Worm (Caenorhabditis elegans) whole organism, dauer: ENCODE results near the gene slc-25A32.

Source experiments
- unc-62 ChIP-seq: sonication (generic microtip); optimal IDR thresholded peaks from 2 replicates; lab custom pipeline; 2017; ENCODE audit warnings: missing biosample characterization, missing genetic modification reagents, missing genetic modification characterization

The slc-25A32 gene

DNA sequence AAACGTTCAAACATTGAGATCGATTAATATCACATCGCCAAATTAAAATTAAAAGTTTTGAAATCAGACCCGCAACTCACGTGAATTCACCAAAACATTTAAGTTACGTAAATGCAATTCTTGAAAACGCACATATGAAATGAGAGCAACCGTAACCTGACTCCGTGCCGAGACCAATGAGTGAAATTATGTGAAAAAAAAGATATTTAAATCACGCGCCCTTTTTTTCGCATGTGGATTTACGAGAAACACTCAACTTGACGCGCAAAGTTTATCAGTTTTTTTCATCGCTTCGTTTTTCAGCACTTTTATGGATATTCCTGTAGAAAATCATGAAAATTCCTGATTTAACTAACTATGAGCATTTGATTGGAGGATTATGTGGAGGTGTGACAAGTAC is at the start of gene slc-25A32, which contains the start of gene gei-14:
slc-25A32 (plus strand) TSS at position 242 of the 400 bp plus-strand sequence.
gei-14 (minus strand) TSS at position 175 of the 400 bp plus-strand sequence.
- no peak for TF ChIP-seq unc-62 (GFP tag; lab: Kevin White, UChicago)

DNA sequence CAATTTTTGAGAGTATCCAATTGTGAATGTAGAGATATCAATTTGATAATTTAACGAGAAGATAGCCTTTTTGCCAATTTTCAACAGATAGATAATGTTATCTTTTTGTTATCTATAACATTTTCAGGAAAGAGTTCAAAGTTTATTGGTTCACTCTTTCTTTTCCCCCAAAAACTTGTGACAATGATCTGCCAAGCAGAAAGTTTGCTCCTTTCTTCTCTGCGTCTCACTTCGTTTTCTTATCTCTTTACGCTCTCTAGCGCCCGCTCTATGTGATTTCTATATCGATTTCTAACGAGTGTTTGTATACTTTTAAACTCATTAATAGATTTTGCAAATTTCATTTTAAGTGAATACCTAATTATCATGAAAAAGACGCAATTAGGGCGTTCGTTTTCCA is 49.6 kb upstream of the slc-25A32 start:
- TF ChIP-seq unc-62 (GFP tag; lab: Kevin White, UChicago) = no peak

DNA sequence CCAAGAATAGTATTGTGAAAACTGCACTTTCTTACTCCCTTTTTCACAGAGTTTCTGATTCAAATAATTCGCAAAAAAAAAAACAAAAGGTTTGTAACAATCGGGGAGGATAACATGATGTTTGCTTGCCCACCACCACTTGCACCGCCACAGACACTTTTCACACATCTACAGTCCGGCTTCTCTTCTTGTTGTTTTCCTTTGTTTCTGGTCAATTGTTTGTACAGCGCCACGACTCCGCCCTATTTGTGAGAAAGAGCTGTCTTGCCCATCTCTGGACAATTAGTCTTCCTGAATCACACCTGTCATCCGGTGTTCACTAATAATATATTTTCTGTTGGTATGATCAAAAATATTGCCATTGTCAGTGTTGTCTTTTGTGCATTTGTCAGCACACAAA is 45.1 kb upstream of the slc-25A32 start, which contains the start of gene M110.9:
M110.9 (plus strand) TSS at position 301 of the 400 bp plus-strand sequence.
- no peak for TF ChIP-seq unc-62 (GFP tag; lab: Kevin White, UChicago)

DNA sequence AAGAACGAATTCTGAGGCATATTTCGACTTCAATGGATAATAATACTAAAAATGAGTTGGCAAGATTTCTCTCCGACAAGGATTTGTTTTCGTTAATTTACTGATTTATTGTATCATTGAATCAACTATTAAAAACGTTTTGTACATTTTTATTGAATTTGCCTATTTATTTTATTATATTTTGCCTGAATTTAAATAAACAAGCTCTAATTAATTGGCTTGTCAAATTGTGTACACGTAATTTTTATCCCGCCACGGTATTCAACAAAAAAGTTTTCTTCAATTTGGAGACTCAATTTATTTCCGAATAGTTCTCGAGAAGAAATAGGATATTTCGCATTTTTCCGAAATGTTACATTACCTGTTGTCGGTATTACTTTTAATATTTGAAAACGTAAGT is 43.6 kb upstream of the slc-25A32 start, which contains the start of gene M110.7:
M110.7 (plus strand) TSS at position 301 of the 400 bp plus-strand sequence.
- no peak for TF ChIP-seq unc-62 (GFP tag; lab: Kevin White, UChicago)

DNA sequence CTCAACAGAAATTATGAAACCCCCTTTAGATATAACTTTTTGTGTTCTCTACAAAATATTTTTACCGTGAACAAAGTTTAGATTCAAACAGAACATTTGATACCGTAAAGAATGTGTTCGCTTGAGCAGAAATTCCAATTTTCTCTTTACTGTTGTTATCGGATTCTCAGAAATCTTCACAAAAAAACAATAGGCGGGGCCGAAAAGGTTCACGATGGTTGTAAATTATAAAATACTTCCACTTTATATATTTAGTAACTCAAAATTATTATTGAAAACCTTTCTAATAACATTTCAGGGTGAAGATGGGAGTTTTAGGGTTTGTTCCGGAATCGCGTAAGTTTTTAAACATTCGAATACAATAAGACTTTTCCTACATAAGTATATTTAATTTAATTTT is 37.9 kb upstream of the slc-25A32 start, which contains the start of gene nlp-5:
nlp-5 (plus strand) TSS at position 301 of the 400 bp plus-strand sequence.
- no peak for TF ChIP-seq unc-62 (GFP tag; lab: Kevin White, UChicago)

DNA sequence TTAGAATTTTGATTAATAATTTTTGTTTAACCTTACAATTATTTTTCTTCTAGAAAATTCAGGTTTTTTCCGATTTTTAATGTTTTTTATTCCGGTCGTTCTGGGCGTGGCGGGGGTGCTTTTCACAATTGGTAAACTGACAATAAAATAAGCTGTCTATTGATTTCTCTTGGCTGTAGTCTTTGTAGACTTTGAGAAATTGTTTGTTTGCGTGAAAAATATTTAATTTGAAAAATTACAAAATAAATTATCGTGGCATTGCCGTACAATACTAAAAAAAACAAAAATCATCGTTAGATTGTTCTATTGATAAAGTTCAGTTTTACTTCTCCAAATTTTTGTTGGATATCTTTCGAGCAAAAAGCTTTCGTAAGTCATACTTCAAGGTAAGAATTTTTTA is 29.6 kb upstream of the slc-25A32 start, which contains the start of gene F35C11.3:
F35C11.3 (plus strand) TSS at position 301 of the 400 bp plus-strand sequence.
- TF ChIP-seq unc-62 (GFP tag; lab: Kevin White, UChicago) = no peak

DNA sequence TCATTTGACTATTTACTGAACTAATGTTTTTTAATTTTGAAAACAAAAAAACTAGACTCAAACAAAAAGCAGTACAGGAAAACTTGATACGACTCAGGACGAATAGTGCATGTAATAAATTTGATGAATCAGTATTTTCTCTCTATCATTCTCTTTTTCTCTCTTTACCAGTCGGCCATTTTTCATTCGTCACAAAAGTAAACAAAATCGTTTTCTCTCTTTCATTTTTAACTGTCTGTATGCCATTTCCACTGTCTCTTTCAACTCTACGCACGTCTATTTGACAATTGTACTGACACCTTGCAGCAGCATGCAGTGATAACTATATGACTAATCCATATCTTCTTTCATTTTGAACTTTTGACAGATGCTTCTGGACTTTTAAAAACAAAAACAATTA is 27.4 kb upstream of the slc-25A32 start, which contains the start of the genes F35C11.2 and F35C11.4:
F35C11.2 (minus strand) TSS at position 90 of the 400 bp plus-strand sequence.
F35C11.4 (plus strand) TSS at position 260 of the 400 bp plus-strand sequence.
- no peak for TF ChIP-seq unc-62 (GFP tag; lab: Kevin White, UChicago)

DNA sequence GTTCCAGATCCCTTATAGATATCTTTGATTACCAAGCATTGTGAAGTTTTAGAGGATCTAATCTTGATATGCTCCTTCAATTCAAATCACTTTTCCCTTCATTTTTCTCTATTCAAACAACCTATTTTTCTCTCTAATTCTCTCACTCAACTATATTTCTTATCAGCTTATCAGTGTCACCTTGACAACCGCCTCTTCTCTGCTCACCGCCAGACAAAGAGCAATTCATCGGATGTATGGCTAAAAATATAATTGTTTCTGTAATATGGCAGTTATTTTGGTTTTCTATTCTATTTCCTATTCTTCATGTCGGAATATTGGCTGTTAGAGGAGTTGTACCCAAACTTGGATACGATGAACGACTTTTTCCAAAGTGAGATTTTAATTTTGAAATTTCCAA is 26.4 kb upstream of the slc-25A32 start:
- no peak for TF ChIP-seq unc-62 (GFP tag; lab: Kevin White, UChicago)

DNA sequence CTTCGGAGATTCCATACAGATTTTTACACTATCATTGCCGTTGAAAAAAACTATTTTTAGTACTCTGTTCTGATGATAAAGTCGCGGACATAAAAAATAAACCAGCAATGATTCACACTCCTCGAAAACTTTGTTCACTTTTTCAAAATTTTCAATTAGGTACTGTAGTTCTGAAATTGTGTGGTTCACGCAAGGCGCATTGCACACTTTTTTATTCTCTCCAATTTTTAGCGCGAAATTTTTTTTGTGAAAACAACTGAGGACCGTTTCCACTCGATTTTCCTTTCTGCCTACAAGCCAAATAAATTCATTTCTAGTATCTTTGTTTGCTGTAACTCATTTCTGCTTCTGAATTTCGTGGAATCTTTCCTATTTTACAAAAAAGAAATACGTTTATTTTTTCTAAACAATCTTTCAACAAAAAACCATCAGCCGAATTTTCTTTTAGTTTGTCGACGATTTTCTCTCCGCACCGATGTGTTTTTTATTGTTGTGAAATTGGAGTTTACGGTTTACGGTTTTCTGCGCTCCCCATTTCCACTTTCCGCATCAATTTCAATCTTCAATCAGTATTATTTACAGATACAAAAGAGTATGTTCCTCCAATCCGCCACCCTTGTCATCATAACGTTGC is 22.8 kb upstream of the slc-25A32 start, which contains the start of gene F35C11.5:
F35C11.5 (plus strand) TSS at position 584 of the 634 bp plus-strand sequence.
- no peak for TF ChIP-seq unc-62 (GFP tag; lab: Kevin White, UChicago)

DNA sequence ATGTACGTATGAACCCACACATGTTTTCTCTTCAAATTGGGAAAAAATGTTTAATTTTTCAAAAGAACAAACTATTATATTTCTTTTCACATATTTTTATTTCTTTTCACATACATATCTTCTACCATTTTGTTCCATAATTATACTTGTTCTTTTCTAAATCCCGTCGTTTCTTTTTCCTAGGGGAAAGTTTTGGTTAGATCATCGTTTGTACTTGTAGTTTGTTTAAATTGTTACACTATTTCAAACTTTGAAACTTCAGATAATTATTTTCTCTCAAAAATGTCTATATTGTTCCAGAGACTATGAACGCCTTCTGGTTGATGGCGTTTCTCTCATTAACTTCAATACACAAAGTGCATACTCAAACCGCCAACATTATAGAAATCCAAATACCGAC is 20.1 kb upstream of the slc-25A32 start, which contains the start of gene F35C11.7:
F35C11.7 (plus strand) TSS at position 301 of the 400 bp plus-strand sequence.
- no peak for TF ChIP-seq unc-62 (GFP tag; lab: Kevin White, UChicago)

DNA sequence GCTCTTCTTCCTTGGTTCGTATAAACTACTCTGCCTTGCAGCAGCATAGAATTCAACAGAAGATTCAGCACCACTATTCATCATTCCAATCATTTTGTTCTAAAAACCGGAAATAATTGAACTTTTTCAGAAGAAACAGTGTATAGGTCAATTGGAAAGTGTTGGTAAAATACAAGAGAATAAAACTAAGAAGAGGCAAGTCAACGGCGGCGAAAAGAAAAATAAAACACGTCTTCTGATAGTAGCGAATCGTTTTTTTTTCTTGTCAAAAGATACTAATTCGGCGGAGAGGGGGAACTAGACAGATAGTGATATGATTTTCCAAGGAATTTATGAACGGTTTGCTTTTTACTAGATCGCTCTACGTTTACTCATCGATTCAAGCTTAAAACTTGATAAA is 17.1 kb upstream of the slc-25A32 start, which contains the start of gene F35C11.6:
F35C11.6 (minus strand) TSS at position 101 of the 400 bp plus-strand sequence.
- no peak for TF ChIP-seq unc-62 (GFP tag; lab: Kevin White, UChicago)

DNA sequence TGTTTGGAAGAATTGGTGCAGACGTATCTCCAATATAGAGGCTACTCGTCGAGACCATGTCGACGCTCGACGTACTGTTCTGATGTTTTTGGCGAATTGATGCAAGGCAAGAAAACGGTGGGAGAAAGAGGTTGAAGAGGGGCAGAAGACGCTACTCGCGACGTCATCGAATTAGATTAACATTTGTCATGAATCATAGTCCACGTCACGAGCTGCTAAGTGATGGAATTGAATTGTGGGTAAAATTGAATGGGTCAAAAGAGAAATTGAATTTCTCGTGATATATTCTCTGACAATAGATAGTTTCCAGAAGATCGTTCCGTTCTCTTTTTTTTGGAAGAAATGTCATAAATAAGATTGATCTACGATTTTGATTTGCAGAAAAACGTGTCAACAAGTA is 16.4 kb upstream of the slc-25A32 start:
- no peak for TF ChIP-seq unc-62 (GFP tag; lab: Kevin White, UChicago)

DNA sequence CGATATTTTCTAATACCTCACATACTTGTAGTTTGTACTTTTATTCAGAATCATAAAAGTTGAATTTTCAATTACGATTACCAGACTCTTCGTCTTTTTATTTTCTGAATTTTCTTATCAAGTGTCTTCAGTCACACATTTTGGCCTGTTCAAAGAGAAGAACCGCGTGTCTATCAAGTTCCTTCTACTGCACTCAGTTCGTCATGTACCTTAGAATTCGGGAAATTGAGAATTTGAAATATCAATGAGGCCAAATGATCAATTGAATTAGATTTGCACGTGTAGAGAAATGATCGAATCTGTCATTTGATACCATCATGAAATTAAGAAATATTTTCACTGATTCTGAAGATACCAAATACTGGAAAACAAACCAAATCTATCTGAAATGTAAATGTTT is 12.5 kb upstream of the slc-25A32 start:
- TF ChIP-seq unc-62 (GFP tag; lab: Kevin White, UChicago) = no peak

DNA sequence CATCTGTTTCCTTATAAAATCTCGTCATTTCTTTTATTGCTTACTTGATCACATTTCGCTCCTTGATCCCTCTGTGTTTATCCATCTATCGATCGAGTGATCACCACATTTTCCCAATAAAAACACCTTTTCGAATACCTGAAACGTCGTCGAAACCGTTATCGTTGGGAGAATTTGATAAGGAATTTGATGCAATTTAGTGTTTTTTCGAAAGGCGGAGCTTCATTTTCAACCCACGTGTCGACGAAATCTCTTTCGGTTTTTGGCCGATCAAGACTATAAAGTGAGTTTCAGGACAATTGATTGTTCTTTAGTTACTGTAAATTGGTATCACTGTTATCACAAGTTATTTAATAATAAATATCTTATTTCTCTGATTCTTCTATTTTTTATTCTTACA is 11.5 kb upstream of the slc-25A32 start, which contains the start of gene srdh-1:
srdh-1 (plus strand) TSS at position 43 of the 400 bp plus-strand sequence.
- no peak for TF ChIP-seq unc-62 (GFP tag; lab: Kevin White, UChicago)

DNA sequence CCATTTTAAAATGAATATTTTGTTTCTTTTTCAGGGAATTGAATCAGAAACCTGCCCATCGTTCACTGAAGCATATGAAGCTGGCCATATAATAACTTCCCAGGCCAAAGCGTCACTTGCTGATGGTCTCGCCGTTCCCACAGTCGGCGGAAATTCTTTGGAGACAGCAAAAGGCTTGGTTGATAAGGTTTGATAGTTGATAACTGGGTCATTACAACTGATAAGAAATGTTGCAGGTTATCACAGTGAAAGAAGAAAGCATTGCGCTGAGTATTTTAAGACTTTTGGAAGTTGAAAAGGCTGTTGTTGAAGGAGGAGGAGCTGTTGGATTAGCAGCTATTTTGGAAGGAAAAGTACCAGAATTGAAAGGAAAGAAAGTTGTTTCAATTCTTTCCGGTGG is 9.5 kb upstream of the slc-25A32 start:
- TF ChIP-seq unc-62 (GFP tag; lab: Kevin White, UChicago) = no peak

DNA sequence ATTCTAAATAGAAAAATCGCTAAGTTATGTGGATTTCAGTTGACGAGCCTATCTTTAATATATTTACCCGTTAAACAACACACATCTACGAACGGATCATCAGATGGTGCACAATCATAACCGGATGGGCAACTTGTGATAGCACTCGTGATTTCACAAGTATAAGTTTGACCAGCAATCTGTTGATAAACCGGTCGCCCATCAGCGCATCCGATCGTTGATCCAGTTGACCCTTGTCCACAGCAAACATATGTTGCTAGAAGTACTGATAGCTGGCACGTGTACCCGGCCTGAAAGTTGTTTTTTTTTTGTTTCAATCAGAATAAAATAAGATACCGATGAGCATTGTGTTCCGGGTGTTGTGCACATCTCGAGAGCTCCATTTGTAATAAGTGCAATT is 8.4 kb upstream of the slc-25A32 start:
- TF ChIP-seq unc-62 (GFP tag; lab: Kevin White, UChicago) = no peak
